Worm (Caenorhabditis elegans): ENCODE data around the gene F26C11.1.

The F26C11.1 gene

ce11 chrII:9921622-9922269 is 27.2 kb downstream of the F26C11.1 start, which contains the start of gene C05C10.2:
C05C10.2 (plus strand) TSS chrII:9922219.
- TF ChIP-seq unc-39 (tag; optimal IDR thresholded peaks at IDR 0.05) (no peak), nfya-1 (tag; optimal IDR thresholded peaks at IDR 0.05; ENCODE audit: insufficient read depth) (peak; percentile 35)

- TF ChIP-seq fos-1 (tag; optimal IDR thresholded peaks at IDR 0.05), result no peak
- no peak for TF ChIP-seq egl-27 (tag; optimal IDR thresholded peaks at IDR 0.05)
- no peak for TF ChIP-seq mml-1 (tag; optimal IDR thresholded peaks at IDR 0.05)
- no peak for TF ChIP-seq ztf-4 (tag; optimal IDR thresholded peaks at IDR 0.05)
- TF ChIP-seq nhr-77 (tag; optimal IDR thresholded peaks at IDR 0.05), result no peak
- TF ChIP-seq nhr-237 (tag; optimal IDR thresholded peaks at IDR 0.05), result no peak
- no peak for TF ChIP-seq elt-2 (tag; optimal IDR thresholded peaks at IDR 0.05)
- no peak for TF ChIP-seq nhr-25 (tag; optimal IDR thresholded peaks at IDR 0.05)
- no peak for TF ChIP-seq nfya-1 (tag; optimal IDR thresholded peaks at IDR 0.05; ENCODE audit: insufficient read depth)
- no peak for TF ChIP-seq daf-12 (tag; optimal IDR thresholded peaks at IDR 0.05)
- no peak for TF ChIP-seq nhr-11 (tag; optimal IDR thresholded peaks at IDR 0.05)
- no peak for TF ChIP-seq elt-3 (tag; optimal IDR thresholded peaks at IDR 0.05)
- TF ChIP-seq snpc-4 (tag; optimal IDR thresholded peaks at IDR 0.05), result no peak
- no peak for TF ChIP-seq sea-2 (GFP tag; optimal IDR thresholded peaks at IDR 0.05)
- TF ChIP-seq ceh-28 (tag; optimal IDR thresholded peaks at IDR 0.05), result no peak
- no peak for TF ChIP-seq ZK546.5 (tag; optimal IDR thresholded peaks at IDR 0.05)
- no peak for TF ChIP-seq lin-39 (tag; optimal IDR thresholded peaks at IDR 0.05)
These were observed 33.9 kb downstream of the F26C11.1 start for ce11 chrII:9928470-9928869.

- TF ChIP-seq nhr-11 (tag; optimal IDR thresholded peaks at IDR 0.05), result peak; percentile 49
- peak; percentile 9 for TF ChIP-seq nhr-43 (tag; optimal IDR thresholded peaks at IDR 0.05; ENCODE audit: poor library complexity, severe bottlenecking)
- peak; percentile 47 for TF ChIP-seq nfya-1 (tag; optimal IDR thresholded peaks at IDR 0.05; ENCODE audit: insufficient read depth)
- no peak for TF ChIP-seq unc-39 (tag; optimal IDR thresholded peaks at IDR 0.05)
- TF ChIP-seq hmg-11 (tag; optimal IDR thresholded peaks at IDR 0.05), result peak; percentile 59
- no peak for TF ChIP-seq ceh-9 (tag; optimal IDR thresholded peaks at IDR 0.05)
- TF ChIP-seq ztf-4 (tag; optimal IDR thresholded peaks at IDR 0.05), result no peak
- peak; percentile 78 for TF ChIP-seq lin-15B (tag; optimal IDR thresholded peaks at IDR 0.05)
These were observed 36.5 kb downstream of the F26C11.1 start for ce11 chrII:9931012-9931411.

- no peak for TF ChIP-seq fkh-2 (tag; optimal IDR thresholded peaks at IDR 0.05)
- TF ChIP-seq pha-4 (tag; optimal IDR thresholded peaks at IDR 0.05), result peak; percentile 23
- peak; percentile 65 for TF ChIP-seq pqm-1 (tag; optimal IDR thresholded peaks at IDR 0.05)
- no peak for TF ChIP-seq unc-39 (tag; optimal IDR thresholded peaks at IDR 0.05)
- no peak for TF ChIP-seq mml-1 (tag; optimal IDR thresholded peaks at IDR 0.05)
- TF ChIP-seq elt-2 (tag; optimal IDR thresholded peaks at IDR 0.05), result peak; percentile 72
- TF ChIP-seq zag-1 (tag; optimal IDR thresholded peaks at IDR 0.05), result no peak
These were observed 36.9 kb downstream of the F26C11.1 start, which contains the start of gene pho-11 for ce11 chrII:9931476-9931875. pho-11 (plus strand) TSS chrII:9931849.

ce11 chrII:9933947-9934383 is 39.4 kb downstream of the F26C11.1 start:
- TF ChIP-seq lin-39 (tag; optimal IDR thresholded peaks at IDR 0.05) (no peak), mdl-1 (tag; optimal IDR thresholded peaks at IDR 0.05) (no peak), ztf-11 (tag; optimal IDR thresholded peaks at IDR 0.05) (no peak), elt-3 (tag; optimal IDR thresholded peaks at IDR 0.05) (no peak), unc-62 (GFP tag; optimal IDR thresholded peaks at IDR 0.05) (no peak), nhr-43 (tag; optimal IDR thresholded peaks at IDR 0.05; ENCODE audit: poor library complexity, severe bottlenecking) (peak; percentile 60), tbx-2 (tag; optimal IDR thresholded peaks at IDR 0.05) (no peak), nhr-67 (tag; optimal IDR thresholded peaks at IDR 0.05) (no peak), jun-1 (tag; optimal IDR thresholded peaks at IDR 0.05) (no peak), fkh-10 (GFP tag; optimal IDR thresholded peaks at IDR 0.05) (no peak), zag-1 (tag; optimal IDR thresholded peaks at IDR 0.05) (no peak), lsy-12 (tag; optimal IDR thresholded peaks at IDR 0.05) (peak; percentile 29), elt-1 (tag; optimal IDR thresholded peaks at IDR 0.05) (no peak), elt-2 (tag; optimal IDR thresholded peaks at IDR 0.05) (peak; percentile 11), pha-4 (tag; optimal IDR thresholded peaks at IDR 0.05) (no peak), lin-15B (tag; optimal IDR thresholded peaks at IDR 0.05) (no peak), nhr-25 (tag; optimal IDR thresholded peaks at IDR 0.05) (no peak), daf-12 (tag; optimal IDR thresholded peaks at IDR 0.05) (no peak), ztf-4 (tag; optimal IDR thresholded peaks at IDR 0.05) (no peak), eor-1 (tag; optimal IDR thresholded peaks at IDR 0.05) (no peak), ceh-16 (tag; optimal IDR thresholded peaks at IDR 0.05) (no peak), nhr-23 (tag; optimal IDR thresholded peaks at IDR 0.05) (no peak), egl-27 (tag; optimal IDR thresholded peaks at IDR 0.05) (no peak), ceh-82 (tag; optimal IDR thresholded peaks at IDR 0.05) (no peak), ZK546.5 (tag; optimal IDR thresholded peaks at IDR 0.05) (no peak), ama-1 (optimal IDR thresholded peaks at IDR 0.05) (peak; percentile 92), egl-5 (tag; optimal IDR thresholded peaks at IDR 0.05) (no peak)

Measured in whole organism, L3 larva.